Worm (Caenorhabditis elegans) whole organism, young adult: ENCODE results near the gene era-1.

Experiments used
- B0336.3 ChIP-seq: fragments of 200-800 bp; sonication (Bioruptor generic); IDR thresholded peaks from 2 replicates; pipeline ENCODE4 v1.3.6; 2022; ENCODE audit warnings: missing genetic modification characterization, missing compliant biosample characterization
- D2030.7 ChIP-seq: fragments of 200-800 bp; sonication (Bioruptor generic); IDR thresholded peaks from 2 replicates; pipeline ENCODE4 v1.3.6; 2022; ENCODE audit warnings: missing genetic modification reagents, missing genetic modification characterization, missing compliant biosample characterization
- Y95B8A.8 ChIP-seq: fragments of 200-800 bp; sonication (Bioruptor generic); IDR thresholded peaks from 2 replicates; pipeline ENCODE4 v1.3.6; 2022; ENCODE audit warnings: missing genetic modification reagents, missing genetic modification characterization, missing compliant biosample characterization
- nhr-90 ChIP-seq: sonication (generic microtip); optimal IDR thresholded peaks from 2 replicates; lab custom pipeline; 2016; ENCODE audit warnings: missing genotype, mild to moderate bottlenecking, missing genetic modification characterization, missing compliant biosample characterization
- sptf-2 ChIP-seq: fragments of 200-800 bp; sonication (Bioruptor generic); optimal IDR thresholded peaks from 2 replicates; lab custom pipeline; 2018; ENCODE audit warnings: mild to moderate bottlenecking, missing genetic modification characterization, missing compliant biosample characterization
- zim-3 ChIP-seq: sonication (generic microtip); optimal IDR thresholded peaks from 2 replicates; lab custom pipeline; 2017; ENCODE audit warnings: mild to moderate bottlenecking, missing genetic modification characterization, moderate library complexity, missing compliant biosample characterization

DNA sequence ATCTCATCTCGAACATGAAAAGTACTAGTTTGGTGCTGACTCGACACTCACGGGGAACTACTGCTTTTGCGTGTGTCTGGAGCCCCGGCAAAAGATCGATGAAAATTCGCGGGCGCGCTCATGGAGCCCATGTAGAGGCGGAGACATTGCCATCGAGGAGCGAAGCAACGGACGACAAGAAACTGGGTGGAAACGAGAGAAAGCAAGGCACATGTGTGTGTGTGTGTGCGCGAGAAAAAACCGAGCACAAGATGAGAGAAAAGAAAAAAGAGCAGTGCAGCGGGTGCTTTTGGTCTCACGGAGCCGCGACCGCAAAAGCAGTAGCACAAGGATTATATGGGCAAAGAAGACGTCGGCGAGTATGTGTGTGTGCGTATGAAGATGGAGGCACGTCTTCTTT, 44.1 kb upstream of the era-1 start:
- TF ChIP-seq B0336.3 (GFP tag; lab: Robert Waterston, UW), result no peak
- no peak for TF ChIP-seq sptf-2 (GFP tag; lab: Kevin White, UChicago)
- TF ChIP-seq Y95B8A.8 (GFP tag; lab: Robert Waterston, UW), result no peak
- no peak for TF ChIP-seq D2030.7 (GFP tag; lab: Robert Waterston, UW)
- TF ChIP-seq zim-3 (tag; lab: Kevin White, UChicago), result no peak
- TF ChIP-seq nhr-90 (tag; lab: Kevin White, UChicago), result no peak
